Fruit fly (Drosophila melanogaster) whole organism, pupa: ENCODE results near the gene Oatp33Ea.

Source experiments
- CG10348 ChIP-seq: fragments of 200-800 bp; sonication (Bioruptor generic); IDR thresholded peaks from 2 replicates; pipeline ENCODE4 v1.3.6; 2022; ENCODE audit warnings: missing biosample characterization, missing genetic modification characterization
- CG12605 ChIP-seq: fragments of 200-800 bp; sonication (Bioruptor generic); IDR thresholded peaks from 2 replicates; pipeline ENCODE4 v1.3.6; 2022; ENCODE audit warnings: missing biosample characterization, missing genetic modification characterization
- CG14655 ChIP-seq: fragments of 200-800 bp; sonication (Bioruptor generic); optimal IDR thresholded peaks from 3 replicates; lab custom pipeline; 2017; ENCODE audit warnings: mild to moderate bottlenecking, missing biosample characterization, missing genetic modification reagents, missing genetic modification characterization
- CG15710 ChIP-seq: fragments of 200-800 bp; sonication (Bioruptor generic); optimal IDR thresholded peaks from 2 replicates; lab custom pipeline; 2018; ENCODE audit warnings: missing biosample characterization, mild to moderate bottlenecking, missing genetic modification characterization, moderate library complexity
- CG17806 ChIP-seq: fragments of 200-800 bp; sonication (Bioruptor generic); optimal IDR thresholded peaks from 2 replicates; lab custom pipeline; 2018; ENCODE audit warnings: missing biosample characterization, mild to moderate bottlenecking, missing genetic modification characterization, moderate library complexity
- CG32121 ChIP-seq: fragments of 200-800 bp; sonication (Bioruptor generic); IDR thresholded peaks from 2 replicates; pipeline ENCODE4 v1.3.6; 2022; ENCODE audit warnings: missing biosample characterization, missing genetic modification characterization
- CG4496 ChIP-seq: fragments of 200-800 bp; sonication (Bioruptor generic); IDR thresholded peaks from 3 replicates; pipeline ENCODE4 v1.3.6; 2022; ENCODE audit warnings: missing biosample characterization, missing genetic modification characterization
- CG8159 ChIP-seq: fragments of 200-800 bp; sonication (Bioruptor generic); optimal IDR thresholded peaks from 3 replicates; lab custom pipeline; 2018; ENCODE audit warnings: missing biosample characterization, mild to moderate bottlenecking, missing genetic modification characterization, moderate library complexity
- Pif1A ChIP-seq: fragments of 200-800 bp; sonication (Bioruptor generic); optimal IDR thresholded peaks from 3 replicates; lab custom pipeline; 2016; ENCODE audit warnings: missing biosample characterization, missing genetic modification characterization
- Pif1B ChIP-seq: fragments of 200-800 bp; sonication (Bioruptor generic); optimal IDR thresholded peaks from 3 replicates; lab custom pipeline; 2016; ENCODE audit warnings: missing biosample characterization, missing genetic modification characterization
- Snoo ChIP-seq: fragments of 200-800 bp; sonication (Bioruptor generic); optimal IDR thresholded peaks from 3 replicates; lab custom pipeline; 2017; ENCODE audit warnings: missing biosample characterization, mild to moderate bottlenecking, missing genetic modification characterization, inconsistent platforms
- fd96Ca ChIP-seq: fragments of 200-800 bp; sonication (Bioruptor generic); IDR thresholded peaks from 3 replicates; pipeline ENCODE4 v1.3.6; 2022; ENCODE audit warnings: missing biosample characterization, missing genetic modification characterization
- gl ChIP-seq: fragments of 200-800 bp; sonication (Bioruptor generic); optimal IDR thresholded peaks from 2 replicates; lab custom pipeline; 2018; ENCODE audit warnings: missing biosample characterization, mild to moderate bottlenecking, missing genetic modification characterization

DNA sequence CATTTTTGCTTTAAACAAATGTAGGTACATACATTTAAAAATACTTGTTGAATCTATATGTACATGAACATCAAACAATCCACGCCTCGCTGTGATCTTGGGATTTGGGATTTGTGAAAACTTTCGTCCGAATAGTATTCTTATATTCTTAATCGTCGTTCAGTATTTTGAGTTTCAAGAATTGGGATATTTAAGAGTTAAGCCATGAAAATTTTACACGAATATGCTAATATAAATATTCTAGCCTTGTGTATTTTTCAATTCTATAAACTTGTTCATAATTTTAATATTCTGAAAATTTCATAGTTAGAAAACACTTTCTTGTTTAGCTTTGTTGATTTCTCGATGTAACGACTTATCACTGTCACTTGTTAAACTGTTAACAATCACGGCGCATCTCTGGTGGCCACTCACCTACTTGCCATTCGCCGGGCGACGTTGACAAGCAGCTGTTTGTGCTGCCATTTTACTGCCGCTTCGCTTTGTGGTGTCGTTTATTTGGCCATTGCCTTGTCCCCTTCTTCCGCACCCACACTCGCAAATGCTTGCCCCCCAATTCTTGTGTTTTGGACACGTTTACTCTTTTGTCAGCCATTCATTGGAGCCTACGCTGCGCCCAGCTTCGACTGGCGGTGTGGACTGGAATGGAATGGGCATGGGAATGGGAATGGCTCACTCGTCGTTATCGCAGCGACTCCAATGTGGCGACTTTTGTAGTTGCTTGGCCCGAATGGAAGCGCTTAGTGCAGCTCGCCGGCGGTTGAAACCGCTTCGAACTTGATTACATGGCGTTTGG lies 9.6 kb downstream of the Oatp33Ea start:
- TF ChIP-seq CG8159 (no peak), Snoo (tag; lab: Kevin White, UChicago) (no peak), CG10348 (GFP tag; lab: Robert Waterston, UW) (no peak), gl (no peak), CG14655 (GFP tag; lab: Kevin White, UChicago) (no peak), CG32121 (GFP tag; lab: Robert Waterston, UW) (no peak), CG12605 (no peak), CG15710 (tag; lab: Kevin White, UChicago) (no peak), CG17806 (tag; lab: Kevin White, UChicago) (no peak), Pif1B (GFP tag; lab: Kevin White, UChicago) (no peak), CG4496 (GFP tag; lab: Robert Waterston, UW) (no peak), Pif1A (GFP tag; lab: Kevin White, UChicago) (no peak), fd96Ca (GFP tag; lab: Robert Waterston, UW) (0 out of 3 replicates have a peak, but pooled peaks have one; percentile 41)
